Worm (Caenorhabditis elegans) whole organism, L4 larva: ENCODE data around the gene Y61A9LA.7.

Source experiments
- ZK546.5 ChIP-seq, 2 experiments: sonication (generic microtip); optimal IDR thresholded peaks; 2 replicates each; lab custom pipeline; 2017; ENCODE audit warnings: missing biosample characterization in 2 of 2, missing genetic modification characterization in 2 of 2
- ceh-28 ChIP-seq: fragments of 150-350 bp; optimal IDR thresholded peaks from 2 replicates; lab custom pipeline; 2014; ENCODE audit warnings: missing biosample characterization, missing genetic modification reagents, missing genetic modification characterization
- ceh-82 ChIP-seq: sonication (generic microtip); optimal IDR thresholded peaks from 2 replicates; lab custom pipeline; 2017; ENCODE audit warnings: missing biosample characterization, missing genetic modification characterization
- ctbp-1 ChIP-seq: fragments of 200-800 bp; sonication (Bioruptor generic); IDR thresholded peaks from 2 replicates; pipeline ENCODE4 v1.3.6; 2022; ENCODE audit warnings: missing genetic modification reagents, missing genetic modification characterization, missing compliant biosample characterization
- daf-19 ChIP-seq: fragments of 200-800 bp; sonication (Bioruptor generic); conservative IDR thresholded peaks from 2 replicates; pipeline ENCODE4 v1.3.6; 2022; ENCODE audit warnings: missing genetic modification characterization, missing compliant biosample characterization
- lin-1 ChIP-seq: fragments of 200-800 bp; sonication (Bioruptor generic); IDR thresholded peaks from 2 replicates; pipeline ENCODE4 v1.3.6; 2022; ENCODE audit warnings: missing genetic modification reagents, missing genetic modification characterization, missing compliant biosample characterization
- lsy-2 ChIP-seq, 2 experiments: fragments of 150-350 bp in 1 of 2; sonication (generic microtip) in 1 of 2; optimal IDR thresholded peaks; 2 replicates each; lab custom pipeline; 2014 to 2017; ENCODE audit warnings: missing biosample characterization in 2 of 2, missing genetic modification characterization in 2 of 2
- mdl-1 ChIP-seq, 2 experiments: fragments of 150-350 bp in 1 of 2; sonication (generic microtip) in 1 of 2; optimal IDR thresholded peaks; 2 replicates each; lab custom pipeline; 2014 to 2017; ENCODE audit warnings: missing biosample characterization in 2 of 2, missing genetic modification characterization in 2 of 2
- nhr-11 ChIP-seq: fragments of 150-350 bp; optimal IDR thresholded peaks from 2 replicates; lab custom pipeline; 2014; ENCODE audit warnings: missing biosample characterization, missing genetic modification characterization
- nhr-28 ChIP-seq: fragments of 150-350 bp; optimal IDR thresholded peaks from 2 replicates; lab custom pipeline; 2014; ENCODE audit warnings: missing biosample characterization, missing genetic modification characterization
- snpc-4 ChIP-seq: fragments of 150-350 bp; optimal IDR thresholded peaks from 2 replicates; lab custom pipeline; 2014; ENCODE audit warnings: missing biosample characterization, missing genetic modification characterization
- spr-1 ChIP-seq: sonication (generic microtip); optimal IDR thresholded peaks from 2 replicates; lab custom pipeline; 2016; ENCODE audit warnings: mild to moderate bottlenecking, missing genetic modification characterization, missing compliant biosample characterization
- tra-1 ChIP-seq: fragments of 200-800 bp; sonication (Bioruptor generic); IDR thresholded peaks from 2 replicates; pipeline ENCODE4 v1.3.6; 2022; ENCODE audit warnings: missing genetic modification reagents, missing genetic modification characterization, missing compliant biosample characterization
- ztf-7 ChIP-seq: fragments of 150-350 bp; optimal IDR thresholded peaks from 2 replicates; lab custom pipeline; 2014; ENCODE audit warnings: missing biosample characterization, missing genetic modification characterization

ce11 chrV:4526801-4527425 is 32.7 kb downstream of the Y61A9LA.7 start:
- no peak for TF ChIP-seq ctbp-1 (GFP tag; lab: Robert Waterston, UW)
- no peak for TF ChIP-seq lsy-2 (tag; optimal IDR thresholded peaks at IDR 0.05; lab: Kevin White, UChicago)
- no peak for TF ChIP-seq lin-1 (GFP tag; lab: Robert Waterston, UW)
- TF ChIP-seq mdl-1 (tag; optimal IDR thresholded peaks at IDR 0.05; lab: Kevin White, UChicago): no peak
- no peak for TF ChIP-seq snpc-4
- no peak for TF ChIP-seq nhr-28 (tag; lab: Kevin White, UChicago)
- no peak for TF ChIP-seq nhr-11 (tag; lab: Kevin White, UChicago)
- no peak for TF ChIP-seq spr-1 (tag; lab: Kevin White, UChicago)
- no peak for TF ChIP-seq ZK546.5 (tag; optimal IDR thresholded peaks at IDR 0.05; lab: Kevin White, UChicago)
- TF ChIP-seq tra-1 (GFP tag; lab: Robert Waterston, UW): no peak
- no peak for TF ChIP-seq daf-19 (GFP tag; lab: Robert Waterston, UW)
- no peak for TF ChIP-seq ceh-82 (tag; lab: Kevin White, UChicago)
- no peak for TF ChIP-seq ztf-7 (tag; lab: Kevin White, UChicago)
- no peak for TF ChIP-seq ceh-28
